Worm (Caenorhabditis elegans): Measurements from ENCODE around the gene F33C8.4.

- no peak for TF ChIP-seq nfya-1 (tag; optimal IDR thresholded peaks at IDR 0.05; ENCODE audit: borderline replicate concordance, insufficient read depth)
- TF ChIP-seq efl-1 (GFP tag; optimal IDR thresholded peaks at IDR 0.05): no peak
- no peak for TF ChIP-seq ceh-79 (tag; optimal IDR thresholded peaks at IDR 0.05)
- TF ChIP-seq ztf-28 (GFP tag; IDR thresholded peaks at IDR 0.05): no peak
- no peak for TF ChIP-seq unc-62 (GFP tag; optimal IDR thresholded peaks at IDR 0.05)
- no peak for TF ChIP-seq F33H1.4 (GFP tag; IDR thresholded peaks at IDR 0.05)
- TF ChIP-seq snpc-4 (GFP tag; optimal IDR thresholded peaks at IDR 0.05): no peak
- TF ChIP-seq snpc-4 (tag; optimal IDR thresholded peaks at IDR 0.05): no peak
- TF ChIP-seq madf-10 (tag; optimal IDR thresholded peaks at IDR 0.05): no peak
- TF ChIP-seq dpff-1 (tag; optimal IDR thresholded peaks at IDR 0.05): no peak
Measured at ce11 chrX:14737623-14738022, 5.5 kb downstream of the F33C8.4 start.

Measured in whole organism, young adult.